Worm (Caenorhabditis elegans): ENCODE measurements around the gene C03B1.6.

- TF ChIP-seq nhr-12 (tag; optimal IDR thresholded peaks at IDR 0.05), result no peak
- no peak for TF ChIP-seq tbx-2 (tag; optimal IDR thresholded peaks at IDR 0.05)
- no peak for TF ChIP-seq rnt-1 (tag; optimal IDR thresholded peaks at IDR 0.05)
These were observed 28.7 kb upstream of the C03B1.6 start for ce11 chrX:6321380-6321779.
